Worm (Caenorhabditis elegans) whole organism, L4 larva: Measurements from ENCODE around the gene lpr-6.

Source experiments
- D1046.2 ChIP-seq: fragments of 200-800 bp; sonication (Bioruptor generic); IDR thresholded peaks from 2 replicates; pipeline ENCODE4 v1.3.6; 2022; ENCODE audit warnings: missing genetic modification characterization, missing compliant biosample characterization
- F10B5.3 ChIP-seq: sonication (generic microtip); optimal IDR thresholded peaks from 2 replicates; lab custom pipeline; 2016; ENCODE audit warnings: mild to moderate bottlenecking, missing genetic modification characterization, missing compliant biosample characterization
- F26F4.8 ChIP-seq: fragments of 200-800 bp; sonication (Bioruptor generic); conservative IDR thresholded peaks from 2 replicates; pipeline ENCODE4 v1.3.6; 2022; ENCODE audit warnings: missing genetic modification characterization, missing compliant biosample characterization
- F37D6.2 ChIP-seq: sonication (generic microtip); optimal IDR thresholded peaks from 2 replicates; lab custom pipeline; 2016; ENCODE audit warnings: mild to moderate bottlenecking, missing genetic modification characterization, missing compliant biosample characterization
- F49E8.2 ChIP-seq: sonication (generic microtip); optimal IDR thresholded peaks from 2 replicates; lab custom pipeline; 2016; ENCODE audit warnings: missing compliant biosample characterization, mild to moderate bottlenecking, missing genetic modification characterization, borderline replicate concordance
- ZK337.2 ChIP-seq: fragments of 200-800 bp; sonication (Bioruptor generic); IDR thresholded peaks from 2 replicates; pipeline ENCODE4 v1.3.6; 2022; ENCODE audit warnings: missing genetic modification reagents, missing genetic modification characterization, missing compliant biosample characterization
- ZK546.5 ChIP-seq, 2 experiments: sonication (generic microtip); optimal IDR thresholded peaks; 2 replicates each; lab custom pipeline; 2017; ENCODE audit warnings: missing biosample characterization in 2 of 2, missing genetic modification characterization in 2 of 2
- ama-1 ChIP-seq: fragments of 150-350 bp; optimal IDR thresholded peaks from 2 replicates; lab custom pipeline; 2014; ENCODE audit warnings: inconsistent platforms, mixed read lengths
- arid-1 ChIP-seq: fragments of 200-800 bp; sonication (Bioruptor generic); conservative IDR thresholded peaks from 2 replicates; pipeline ENCODE4 v1.3.6; 2022; ENCODE audit warnings: missing genetic modification reagents, missing genetic modification characterization, missing compliant biosample characterization
- ceh-32 ChIP-seq: sonication (generic microtip); optimal IDR thresholded peaks from 2 replicates; lab custom pipeline; 2016; ENCODE audit warnings: mild to moderate bottlenecking, missing genetic modification characterization, missing compliant biosample characterization; ENCODE audit not compliant: poor library complexity
- ceh-62 ChIP-seq: sonication (generic microtip); optimal IDR thresholded peaks from 2 replicates; lab custom pipeline; 2017; ENCODE audit warnings: missing biosample characterization, missing genetic modification characterization
- ces-1 ChIP-seq: fragments of 150-350 bp; sonication (generic microtip); optimal IDR thresholded peaks from 4 replicates; lab custom pipeline; 2014; ENCODE audit warnings: missing biosample characterization, missing genetic modification reagents, missing genetic modification characterization
- ctbp-1 ChIP-seq: fragments of 200-800 bp; sonication (Bioruptor generic); IDR thresholded peaks from 2 replicates; pipeline ENCODE4 v1.3.6; 2022; ENCODE audit warnings: missing genetic modification reagents, missing genetic modification characterization, missing compliant biosample characterization
- daf-19 ChIP-seq: fragments of 200-800 bp; sonication (Bioruptor generic); conservative IDR thresholded peaks from 2 replicates; pipeline ENCODE4 v1.3.6; 2022; ENCODE audit warnings: missing genetic modification characterization, missing compliant biosample characterization
- daf-8 ChIP-seq: fragments of 200-800 bp; sonication (Bioruptor generic); IDR thresholded peaks from 2 replicates; pipeline ENCODE4 v1.3.6; 2022; ENCODE audit warnings: missing genetic modification characterization, missing compliant biosample characterization
- dmd-8 ChIP-seq: fragments of 200-800 bp; sonication (Bioruptor generic); IDR thresholded peaks from 2 replicates; pipeline ENCODE4 v1.3.6; 2022; ENCODE audit warnings: missing genetic modification characterization, missing compliant biosample characterization
- dpl-1 ChIP-seq: fragments of 150-350 bp; optimal IDR thresholded peaks from 2 replicates; lab custom pipeline; 2014; ENCODE audit warnings: missing biosample characterization, missing genetic modification reagents, missing genetic modification characterization
- dve-1 ChIP-seq: sonication (generic microtip); optimal IDR thresholded peaks from 2 replicates; lab custom pipeline; 2017; ENCODE audit warnings: antibody characterized with exemption, mild to moderate bottlenecking, missing genetic modification characterization, missing compliant biosample characterization; ENCODE audit not compliant: insufficient read depth
- fos-1 ChIP-seq: fragments of 150-350 bp; optimal IDR thresholded peaks from 2 replicates; lab custom pipeline; 2014; ENCODE audit warnings: missing biosample characterization, missing genetic modification characterization
- hif-1 ChIP-seq, 2 experiments: sonication (generic microtip); optimal IDR thresholded peaks; 2 replicates each; lab custom pipeline; 2016 to 2017; ENCODE audit warnings: missing compliant biosample characterization in 2 of 2, missing genetic modification characterization in 2 of 2, missing genetic modification reagents in 2 of 2, missing genotype in 2 of 2, mild to moderate bottlenecking in 1 of 2
- hlh-30 ChIP-seq: sonication (generic microtip); optimal IDR thresholded peaks from 2 replicates; lab custom pipeline; 2017; ENCODE audit warnings: antibody characterized with exemption, mild to moderate bottlenecking, missing genetic modification characterization, missing compliant biosample characterization; ENCODE audit not compliant: insufficient read depth
- jun-1 ChIP-seq: fragments of 150-350 bp; optimal IDR thresholded peaks from 2 replicates; lab custom pipeline; 2014; ENCODE audit warnings: missing biosample characterization, missing genetic modification reagents, missing genetic modification characterization
- lin-1 ChIP-seq: fragments of 200-800 bp; sonication (Bioruptor generic); IDR thresholded peaks from 2 replicates; pipeline ENCODE4 v1.3.6; 2022; ENCODE audit warnings: missing genetic modification reagents, missing genetic modification characterization, missing compliant biosample characterization
- lin-13 ChIP-seq: fragments of 150-350 bp; optimal IDR thresholded peaks from 2 replicates; lab custom pipeline; 2014; ENCODE audit warnings: missing biosample characterization, missing genetic modification reagents, missing genetic modification characterization
- lin-15B ChIP-seq: fragments of 150-350 bp; sonication (generic microtip); optimal IDR thresholded peaks from 3 replicates; lab custom pipeline; 2014; ENCODE audit warnings: missing biosample characterization, missing genetic modification characterization
- lin-38 ChIP-seq: fragments of 200-800 bp; sonication (Bioruptor generic); IDR thresholded peaks from 2 replicates; pipeline ENCODE4 v1.3.6; 2022; ENCODE audit warnings: missing genetic modification reagents, missing genetic modification characterization, missing compliant biosample characterization
- lin-39 ChIP-seq: fragments of 150-350 bp; optimal IDR thresholded peaks from 2 replicates; lab custom pipeline; 2014; ENCODE audit warnings: missing biosample characterization, missing genetic modification reagents, missing genetic modification characterization
- lir-3 ChIP-seq: sonication (generic microtip); optimal IDR thresholded peaks from 2 replicates; lab custom pipeline; 2016; ENCODE audit warnings: mild to moderate bottlenecking, missing genetic modification characterization, missing compliant biosample characterization
- mdl-1 ChIP-seq, 2 experiments: fragments of 150-350 bp in 1 of 2; sonication (generic microtip) in 1 of 2; optimal IDR thresholded peaks; 2 replicates each; lab custom pipeline; 2014 to 2017; ENCODE audit warnings: missing biosample characterization in 2 of 2, missing genetic modification characterization in 2 of 2
- mxl-3 ChIP-seq: fragments of 200-800 bp; sonication (Bioruptor generic); optimal IDR thresholded peaks from 2 replicates; lab custom pipeline; 2018; ENCODE audit warnings: mild to moderate bottlenecking, missing genetic modification characterization, missing compliant biosample characterization
- nhr-10 ChIP-seq: fragments of 150-350 bp; optimal IDR thresholded peaks from 2 replicates; lab custom pipeline; 2014; ENCODE audit warnings: missing biosample characterization, missing genetic modification characterization
- nhr-11 ChIP-seq: fragments of 150-350 bp; optimal IDR thresholded peaks from 2 replicates; lab custom pipeline; 2014; ENCODE audit warnings: missing biosample characterization, missing genetic modification characterization
- nhr-237 ChIP-seq: sonication (generic microtip); optimal IDR thresholded peaks from 2 replicates; lab custom pipeline; 2017; ENCODE audit warnings: missing biosample characterization, missing genetic modification characterization
- nhr-42 ChIP-seq: fragments of 200-800 bp; sonication (Bioruptor generic); IDR thresholded peaks from 2 replicates; pipeline ENCODE4 v1.3.6; 2022; ENCODE audit warnings: missing genetic modification characterization, missing compliant biosample characterization
- nhr-48 ChIP-seq: sonication (generic microtip); optimal IDR thresholded peaks from 2 replicates; lab custom pipeline; 2016; ENCODE audit warnings: mild to moderate bottlenecking, missing genetic modification characterization, missing compliant biosample characterization
- nhr-6 ChIP-seq: fragments of 150-350 bp; optimal IDR thresholded peaks from 2 replicates; lab custom pipeline; 2014; ENCODE audit warnings: missing biosample characterization, missing genetic modification characterization
- nhr-76 ChIP-seq: fragments of 150-350 bp; optimal IDR thresholded peaks from 2 replicates; lab custom pipeline; 2014; ENCODE audit warnings: missing biosample characterization, missing genetic modification characterization
- php-3 ChIP-seq: fragments of 200-800 bp; sonication (Bioruptor generic); IDR thresholded peaks from 2 replicates; pipeline ENCODE4 v1.3.6; 2022; ENCODE audit warnings: missing genetic modification reagents, missing genetic modification characterization, missing compliant biosample characterization
- snpc-1.2 ChIP-seq: fragments of 200-800 bp; sonication (Bioruptor generic); IDR thresholded peaks from 2 replicates; pipeline ENCODE4 v1.3.6; 2022; ENCODE audit warnings: missing genetic modification reagents, missing genetic modification characterization, missing compliant biosample characterization
- spr-1 ChIP-seq: sonication (generic microtip); optimal IDR thresholded peaks from 2 replicates; lab custom pipeline; 2016; ENCODE audit warnings: mild to moderate bottlenecking, missing genetic modification characterization, missing compliant biosample characterization
- spr-3 ChIP-seq: fragments of 200-800 bp; sonication (Bioruptor generic); optimal IDR thresholded peaks from 2 replicates; lab custom pipeline; 2018; ENCODE audit warnings: mild to moderate bottlenecking, missing genetic modification characterization, missing compliant biosample characterization
- unc-62 ChIP-seq, 3 experiments: fragments of 150-350 bp in 1 of 3; sonication (generic microtip); optimal IDR thresholded peaks in 2 of 3; peaks in 1 of 3; 1 replicate in 1 of 3; 2 replicates in 2 of 3; lab custom pipeline; 2014 to 2017; ENCODE audit warnings: missing biosample characterization in 3 of 3, missing genetic modification characterization in 3 of 3, missing genetic modification reagents in 3 of 3, missing genotype in 1 of 3
- vab-7 ChIP-seq: fragments of 200-800 bp; sonication (Bioruptor generic); IDR thresholded peaks from 2 replicates; pipeline ENCODE4 v1.3.6; 2022; ENCODE audit warnings: missing genetic modification reagents, missing genetic modification characterization, missing compliant biosample characterization
- zfp-3 ChIP-seq: fragments of 200-800 bp; sonication (Bioruptor generic); conservative IDR thresholded peaks from 2 replicates; pipeline ENCODE4 v1.3.6; 2022; ENCODE audit warnings: missing genetic modification reagents, missing genetic modification characterization, missing compliant biosample characterization
- ztf-11 ChIP-seq: fragments of 150-350 bp; optimal IDR thresholded peaks from 2 replicates; lab custom pipeline; 2014; ENCODE audit warnings: missing biosample characterization, missing genetic modification characterization
- ztf-7 ChIP-seq: fragments of 150-350 bp; optimal IDR thresholded peaks from 2 replicates; lab custom pipeline; 2014; ENCODE audit warnings: missing biosample characterization, missing genetic modification characterization

The lpr-6 gene

DNA sequence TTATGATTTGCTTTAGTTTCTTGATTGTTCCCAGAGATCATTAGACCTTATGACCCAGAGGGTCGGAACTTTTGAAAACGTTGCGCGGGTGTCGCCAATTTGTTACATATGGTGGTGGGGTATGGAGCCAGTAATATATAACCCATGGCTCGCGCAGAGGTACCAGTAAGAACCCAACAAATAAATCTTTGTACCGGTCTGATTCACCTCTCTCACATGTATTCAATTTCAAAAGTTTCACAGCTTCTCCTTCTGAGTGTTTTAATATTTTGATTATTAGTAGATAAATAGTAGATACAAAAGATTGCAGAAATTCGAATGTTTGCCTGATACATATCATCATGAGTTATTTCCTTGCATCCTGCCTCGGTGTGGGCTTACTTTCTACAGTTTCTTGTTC, 43.7 kb upstream of the lpr-6 start, which contains the start of gene egl-15:
Gene egl-15 (plus strand): TSS at position 301 of the 400 bp plus-strand sequence.
- no peak for TF ChIP-seq mdl-1 (tag; optimal IDR thresholded peaks at IDR 0.05; lab: Kevin White, UChicago)
- no peak for TF ChIP-seq daf-19 (GFP tag; lab: Robert Waterston, UW)
- TF ChIP-seq ces-1 (GFP tag; lab: Kevin White, UChicago) = no peak
- TF ChIP-seq nhr-48 (tag; lab: Kevin White, UChicago) = no peak
- TF ChIP-seq daf-8 (GFP tag; lab: Robert Waterston, UW) = no peak
- TF ChIP-seq jun-1 = no peak
- TF ChIP-seq ceh-62 (tag; lab: Kevin White, UChicago) = no peak
- TF ChIP-seq lin-15B (tag; lab: Kevin White, UChicago) = no peak
- TF ChIP-seq lir-3 = no peak

- no peak for TF ChIP-seq nhr-48 (tag; lab: Kevin White, UChicago)
- TF ChIP-seq lin-38 (GFP tag; lab: Robert Waterston, UW) = no peak
- TF ChIP-seq spr-1 (tag; lab: Kevin White, UChicago) = no peak
- no peak for TF ChIP-seq F26F4.8 (GFP tag; lab: Robert Waterston, UW)
- TF ChIP-seq zfp-3 (GFP tag; lab: Robert Waterston, UW) = no peak
- no peak for TF ChIP-seq nhr-237 (tag; lab: Kevin White, UChicago)
- TF ChIP-seq php-3 (GFP tag; lab: Robert Waterston, UW) = no peak
- no peak for TF ChIP-seq dve-1
- no peak for TF ChIP-seq lin-1 (GFP tag; lab: Robert Waterston, UW)
- no peak for TF ChIP-seq unc-62 (GFP tag; optimal IDR thresholded peaks at IDR 0.05 in 1 of 2; lab: Kevin White, UChicago)
- no peak for TF ChIP-seq unc-62 (tag; optimal IDR thresholded peaks at IDR 0.05; lab: Kevin White, UChicago)
- no peak for TF ChIP-seq lir-3
- TF ChIP-seq ztf-7 (tag; lab: Kevin White, UChicago) = no peak
- TF ChIP-seq dpl-1 (GFP tag; lab: Kevin White, UChicago) = no peak
- no peak for TF ChIP-seq nhr-42 (GFP tag; lab: Robert Waterston, UW)
- TF ChIP-seq ctbp-1 = no peak
Observed at ce11 chrX:11028617-11029016, 31.2 kb upstream of the lpr-6 start, which contains the start of gene ldb-1. Gene ldb-1, plus strand, starts transcription at chrX:11028917.

DNA sequence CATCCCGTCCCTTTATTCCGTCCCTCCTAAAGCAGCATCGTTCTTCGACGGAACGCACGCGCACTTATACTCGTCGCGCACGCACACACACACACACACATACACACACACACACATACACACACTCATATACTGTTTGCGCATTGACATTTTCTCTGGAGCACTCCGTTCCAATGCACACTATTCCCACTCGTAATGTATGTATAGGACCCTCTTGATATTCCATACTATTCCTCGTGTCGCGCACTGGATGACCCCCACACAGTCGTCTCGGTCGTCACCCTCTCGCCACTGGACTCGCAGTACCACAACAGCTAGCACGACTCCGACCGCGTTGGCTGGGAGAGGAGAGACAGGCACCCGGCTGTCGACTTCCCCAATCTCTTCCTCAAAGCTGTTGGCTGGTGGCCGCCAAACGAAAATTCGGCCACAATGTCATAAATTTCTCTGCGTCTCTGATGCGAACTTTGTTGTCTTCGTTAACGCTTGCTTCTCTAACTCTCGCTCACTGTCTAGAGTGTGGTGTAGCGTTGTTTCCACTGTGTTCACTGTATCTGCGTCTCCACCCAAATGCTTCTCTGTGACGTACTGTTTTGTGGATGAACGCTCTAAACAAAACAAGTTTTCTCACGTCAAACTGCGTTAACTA, 28.6 kb upstream of the lpr-6 start:
- TF ChIP-seq ZK546.5 (tag; optimal IDR thresholded peaks at IDR 0.05; lab: Kevin White, UChicago) (no peak), nhr-10 (tag; lab: Kevin White, UChicago) (peak; percentile 11), dpl-1 (GFP tag; lab: Kevin White, UChicago) (peak; percentile 38), lin-39 (tag; lab: Kevin White, UChicago) (no peak), nhr-76 (no peak), daf-8 (GFP tag; lab: Robert Waterston, UW) (no peak), ceh-32 (peak; percentile 73), D1046.2 (GFP tag; lab: Robert Waterston, UW) (no peak), snpc-1.2 (GFP tag; lab: Robert Waterston, UW) (no peak), vab-7 (0 out of 2 replicates have a peak, but pooled peaks have one; percentile 43), lir-3 (peak; percentile 20), fos-1 (no peak), hlh-30 (tag; lab: Kevin White, UChicago) (peak; percentile 61), F49E8.2 (tag; lab: Kevin White, UChicago) (no peak), hif-1 (tag; optimal IDR thresholded peaks at IDR 0.05; lab: Kevin White, UChicago) (peak; percentile 40 to 86), dmd-8 (GFP tag; lab: Robert Waterston, UW) (no peak), F37D6.2 (tag; lab: Kevin White, UChicago) (peak; percentile 83), nhr-11 (tag; lab: Kevin White, UChicago) (peak; percentile 91), nhr-6 (tag; lab: Kevin White, UChicago) (peak; percentile 77), ama-1 (lab: Kevin White, UChicago) (peak; percentile 18), arid-1 (GFP tag; lab: Robert Waterston, UW) (peak; percentile 70; the same call in 1 of the 2 replicates), spr-3 (peak; percentile 45), ceh-62 (tag; lab: Kevin White, UChicago) (no peak), jun-1 (peak; percentile 51), lin-1 (GFP tag; lab: Robert Waterston, UW) (no peak), F10B5.3 (tag; lab: Kevin White, UChicago) (peak; percentile 77), mxl-3 (GFP tag; lab: Kevin White, UChicago) (peak; percentile 95), ZK337.2 (GFP tag; lab: Robert Waterston, UW) (no peak), ztf-11 (tag; lab: Kevin White, UChicago) (peak; percentile 36), lin-13 (GFP tag; lab: Kevin White, UChicago) (peak; percentile 70)
